Worm (Caenorhabditis elegans) whole organism, young adult: ENCODE measurements around the gene R148.3.

ENCODE experiments used
- ama-1 ChIP-seq, 3 experiments: fragments of 150-350 bp in 1 of 3; sonication (generic microtip) in 2 of 3; optimal IDR thresholded peaks; 2 replicates each; lab custom pipeline; 2014 to 2018; ENCODE audit warnings: missing biosample characterization in 2 of 3, missing genetic modification characterization in 2 of 3, missing genetic modification reagents in 2 of 3
- hlh-26 ChIP-seq: fragments of 200-800 bp; sonication (Bioruptor generic); conservative IDR thresholded peaks from 2 replicates; pipeline ENCODE4 v1.3.6; 2022; ENCODE audit warnings: missing genetic modification reagents, missing genetic modification characterization, missing compliant biosample characterization
- pbrm-1 ChIP-seq: fragments of 200-800 bp; sonication (Bioruptor generic); IDR thresholded peaks from 2 replicates; pipeline ENCODE4 v1.3.6; 2022; ENCODE audit warnings: missing genetic modification reagents, missing genetic modification characterization, missing compliant biosample characterization
- sptf-2 ChIP-seq: fragments of 200-800 bp; sonication (Bioruptor generic); optimal IDR thresholded peaks from 2 replicates; lab custom pipeline; 2018; ENCODE audit warnings: mild to moderate bottlenecking, missing genetic modification characterization, missing compliant biosample characterization

DNA sequence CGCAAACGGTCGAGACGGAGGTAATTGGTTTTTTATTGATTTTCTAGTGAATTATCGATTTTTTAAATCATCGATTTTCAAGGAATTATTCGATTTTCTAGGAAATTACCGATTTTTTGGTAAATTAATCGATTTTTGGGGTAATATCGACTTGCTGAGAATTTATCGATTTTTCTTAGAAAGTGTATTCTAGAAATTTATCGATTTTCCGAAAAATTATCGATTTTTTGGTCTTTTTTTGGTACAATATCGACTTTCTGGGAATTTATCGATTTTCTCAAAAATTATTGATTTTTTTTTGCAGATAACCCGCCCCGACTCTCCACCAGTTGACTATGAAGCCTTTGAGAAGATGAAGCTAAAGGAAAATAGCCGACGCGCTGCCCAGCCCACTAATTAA, 4.6 kb upstream of the R148.3 start:
- no peak for TF ChIP-seq pbrm-1 (GFP tag; lab: Robert Waterston, UW)
- no peak for TF ChIP-seq hlh-26 (GFP tag; lab: Robert Waterston, UW)
- no peak for TF ChIP-seq sptf-2 (GFP tag; lab: Kevin White, UChicago)
- no peak for TF ChIP-seq ama-1 (optimal IDR thresholded peaks at IDR 0.05; lab: Kevin White, UChicago)
- TF ChIP-seq ama-1 (GFP tag; optimal IDR thresholded peaks at IDR 0.05; lab: Kevin White, UChicago) = no peak
